Worm (Caenorhabditis elegans): ENCODE results near the gene fbxc-45.
"Not testable (repeated sequence)": the region's sequence is repeated elsewhere in the genome, so short reads cannot be mapped to it uniquely, and the experiment has no call there.

fbxc-45 gene

ce11 chrIV:2895986-2896660 is 25.9 kb downstream of the fbxc-45 start:
- TF ChIP-seq D2030.7 (GFP tag; IDR thresholded peaks at IDR 0.05) (peak; percentile 45; the same call in 1 of the 2 replicates), attf-5 (GFP tag; optimal IDR thresholded peaks at IDR 0.05) (peak; percentile 62), Y53G8AR.9 (GFP tag; conservative IDR thresholded peaks at IDR 0.05) (peak; percentile 83), cebp-1 (GFP tag; IDR thresholded peaks at IDR 0.05) (peak; percentile 49), cebp-1 (tag; optimal IDR thresholded peaks at IDR 0.05) (peak; percentile 55), ceh-91 (GFP tag; IDR thresholded peaks at IDR 0.05) (peak; percentile 62; the same call in 1 of the 2 replicates), madf-6 (GFP tag; IDR thresholded peaks at IDR 0.05) (peak; percentile 53), tlf-1 (GFP tag; optimal IDR thresholded peaks at IDR 0.05) (peak; percentile 20), unc-130 (GFP tag; optimal IDR thresholded peaks at IDR 0.05) (peak; percentile 33), hsf-1 (GFP tag; IDR thresholded peaks at IDR 0.05) (peak; percentile 44; the same call in 1 of the 2 replicates), F33H1.4 (GFP tag; IDR thresholded peaks at IDR 0.05) (peak; percentile 71), B0336.3 (GFP tag; IDR thresholded peaks at IDR 0.05) (0 out of 2 replicates have a peak, but pooled peaks have one; percentile 15), bed-2 (GFP tag; IDR thresholded peaks at IDR 0.05) (peak; percentile 79), K11D2.4 (GFP tag; IDR thresholded peaks at IDR 0.05) (peak; percentile 77), ztf-18 (tag; optimal IDR thresholded peaks at IDR 0.05) (peak; percentile 25), C17E4.6 (GFP tag; IDR thresholded peaks at IDR 0.05) (peak; percentile 14; the same call in 1 of the 2 replicates), efl-1 (GFP tag; optimal IDR thresholded peaks at IDR 0.05) (peak; percentile 33), egl-18 (GFP tag; IDR thresholded peaks at IDR 0.05) (peak; percentile 44; the same call in 1 of the 2 replicates), ceh-100 (GFP tag; IDR thresholded peaks at IDR 0.05) (peak; percentile 48; the same call in 1 of the 2 replicates), lir-1 (GFP tag; conservative IDR thresholded peaks at IDR 0.05) (peak; percentile 65; the same call in 1 of the 2 replicates), mcd-1 (GFP tag; IDR thresholded peaks at IDR 0.05) (peak; percentile 93), lin-40 (tag; optimal IDR thresholded peaks at IDR 0.05) (peak; percentile 43), let-607 (tag; optimal IDR thresholded peaks at IDR 0.05) (peak in 1 of 2 experiments; percentile 53), nfyb-1 (GFP tag; IDR thresholded peaks at IDR 0.05) (peak; percentile 81), madf-3 (GFP tag; IDR thresholded peaks at IDR 0.05) (peak; percentile 81; the same call in 1 of the 2 replicates), hmg-1.2 (GFP tag; IDR thresholded peaks at IDR 0.05) (peak; percentile 94), atf-7 (tag; optimal IDR thresholded peaks at IDR 0.05) (peak; percentile 10), snpc-4 (tag; optimal IDR thresholded peaks at IDR 0.05) (peak in 1 of 4 experiments; percentile 12), attf-3 (GFP tag; conservative IDR thresholded peaks at IDR 0.05) (peak; percentile 79), dox-1 (GFP tag; IDR thresholded peaks at IDR 0.05) (peak; percentile 89), lin-54 (GFP tag; optimal IDR thresholded peaks at IDR 0.05) (peak; percentile 48), lsl-1 (GFP tag; optimal IDR thresholded peaks at IDR 0.05) (peak; percentile 44), xnd-1 (tag; optimal IDR thresholded peaks at IDR 0.05) (peak; percentile 14), C06A6.2 (GFP tag; conservative IDR thresholded peaks at IDR 0.05) (peak; percentile 58)
- not testable (repeated sequence) for TF ChIP-seq snpc-4 (GFP tag; optimal IDR thresholded peaks at IDR 0.05)

DNA sequence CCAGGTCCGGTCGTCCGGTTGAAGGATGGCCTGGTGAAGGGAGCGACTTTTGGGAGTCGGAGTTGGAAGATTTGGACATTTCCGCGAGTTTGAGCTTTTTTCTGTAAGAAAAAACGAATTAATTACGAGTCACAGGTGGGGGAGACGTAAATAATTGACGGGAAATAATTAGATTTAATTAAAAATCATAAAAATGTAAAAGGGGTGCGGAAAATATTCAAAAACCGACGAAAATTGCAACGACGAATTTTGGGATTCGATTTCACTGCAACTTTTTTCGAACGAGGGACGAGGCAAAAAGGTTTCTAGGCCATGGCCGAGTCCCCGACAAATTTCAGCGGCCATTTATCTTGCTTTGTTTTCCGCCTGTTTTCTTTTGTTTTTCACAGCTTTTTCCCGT is 27.4 kb downstream of the fbxc-45 start, which contains the start of gene Y54G2A.19:
Y54G2A.19 (minus strand) TSS at position 101 of the 400 bp plus-strand sequence.
- not testable (repeated sequence) for TF ChIP-seq Y56A3A.18 (GFP tag; IDR thresholded peaks at IDR 0.05); K11D2.4 (GFP tag; IDR thresholded peaks at IDR 0.05); ztf-22 (GFP tag; optimal IDR thresholded peaks at IDR 0.05)
